Worm (Caenorhabditis elegans) whole organism, young adult: Measurements from ENCODE around the gene pals-31.

Experiments
- K11D2.4 ChIP-seq: fragments of 200-800 bp; sonication (Bioruptor generic); IDR thresholded peaks from 2 replicates; pipeline ENCODE4 v1.3.6; 2022; ENCODE audit warnings: missing genetic modification reagents, missing genetic modification characterization, missing compliant biosample characterization
- aptf-3 ChIP-seq: fragments of 200-800 bp; sonication (Bioruptor generic); IDR thresholded peaks from 2 replicates; pipeline ENCODE4 v1.3.6; 2022; ENCODE audit warnings: missing genetic modification characterization, missing compliant biosample characterization
- ceh-27 ChIP-seq: fragments of 200-800 bp; sonication (Bioruptor generic); optimal IDR thresholded peaks from 2 replicates; lab custom pipeline; 2018; ENCODE audit warnings: mild to moderate bottlenecking, missing genetic modification characterization, moderate library complexity, missing compliant biosample characterization
- lsy-27 ChIP-seq: sonication (generic microtip); optimal IDR thresholded peaks from 2 replicates; lab custom pipeline; 2017; ENCODE audit warnings: missing genetic modification characterization, mild to moderate bottlenecking, missing compliant biosample characterization, antibody characterized with exemption, missing genotype, borderline replicate concordance; ENCODE audit not compliant: insufficient read depth
- madf-10 ChIP-seq: sonication (generic microtip); optimal IDR thresholded peaks from 2 replicates; lab custom pipeline; 2016; ENCODE audit warnings: mild to moderate bottlenecking, missing genetic modification characterization, missing compliant biosample characterization
- mcd-1 ChIP-seq: fragments of 200-800 bp; sonication (Bioruptor generic); IDR thresholded peaks from 2 replicates; pipeline ENCODE4 v1.3.6; 2022; ENCODE audit warnings: missing genetic modification reagents, missing genetic modification characterization, missing compliant biosample characterization
- unc-130 ChIP-seq: sonication (generic microtip); optimal IDR thresholded peaks from 2 replicates; lab custom pipeline; 2016; ENCODE audit warnings: missing genetic modification reagents, missing genetic modification characterization, missing compliant biosample characterization

- no peak for TF ChIP-seq madf-10
- TF ChIP-seq unc-130 (GFP tag; lab: Kevin White, UChicago) = no peak
- TF ChIP-seq K11D2.4 (GFP tag; lab: Robert Waterston, UW) = no peak
- no peak for TF ChIP-seq mcd-1
- no peak for TF ChIP-seq lsy-27 (tag; lab: Kevin White, UChicago)
- no peak for TF ChIP-seq aptf-3 (GFP tag; lab: Robert Waterston, UW)
- no peak for TF ChIP-seq ceh-27 (GFP tag; lab: Kevin White, UChicago)
Measured at ce11 chrV:627585-627984, 8.8 kb upstream of the pals-31 start, which contains the start of gene F48G7.8.
